Fruit fly (Drosophila melanogaster) whole organism, embryonic: ENCODE results near the gene hiro.

Source experiments
- Aef1 ChIP-seq: fragments of 200-800 bp; sonication (Bioruptor generic); IDR thresholded peaks from 3 replicates; pipeline ENCODE4 v1.3.6; 2022; ENCODE audit warnings: missing biosample characterization, missing genetic modification characterization
- B-H1 ChIP-seq: fragments of 200-800 bp; sonication (Bioruptor generic); IDR thresholded peaks from 3 replicates; pipeline ENCODE4 v1.3.6; 2022; ENCODE audit warnings: missing biosample characterization, missing genetic modification characterization
- CG10147 ChIP-seq: fragments of 200-800 bp; sonication (Bioruptor generic); optimal IDR thresholded peaks from 2 replicates; lab custom pipeline; 2019; ENCODE audit warnings: missing biosample characterization, mild to moderate bottlenecking, missing genetic modification characterization, moderate library complexity
- CG10267 ChIP-seq: fragments of 200-800 bp; sonication (Bioruptor generic); optimal IDR thresholded peaks from 2 replicates; lab custom pipeline; 2018; ENCODE audit warnings: missing biosample characterization, mild to moderate bottlenecking, missing genetic modification characterization, moderate library complexity
- CG10462 ChIP-seq: fragments of 200-800 bp; sonication (Bioruptor generic); optimal IDR thresholded peaks from 2 replicates; lab custom pipeline; 2016; ENCODE audit warnings: missing biosample characterization, missing genetic modification characterization
- CG10565 ChIP-seq: fragments of 200-800 bp; sonication (Bioruptor generic); optimal IDR thresholded peaks from 3 replicates; lab custom pipeline; 2016; ENCODE audit warnings: missing biosample characterization, mild to moderate bottlenecking, missing genetic modification characterization
- CG10654 ChIP-seq: fragments of 200-800 bp; sonication (Bioruptor generic); optimal IDR thresholded peaks from 2 replicates; lab custom pipeline; 2016; ENCODE audit warnings: missing biosample characterization, missing genetic modification characterization
- CG12155 ChIP-seq: fragments of 200-800 bp; sonication (Bioruptor generic); optimal IDR thresholded peaks from 3 replicates; lab custom pipeline; 2016; ENCODE audit warnings: missing biosample characterization, missing genetic modification characterization
- CG1233 ChIP-seq: fragments of 200-800 bp; sonication (Bioruptor generic); optimal IDR thresholded peaks from 4 replicates; lab custom pipeline; 2018; ENCODE audit warnings: missing biosample characterization, mild to moderate bottlenecking, missing genetic modification characterization
- CG17359 ChIP-seq: fragments of 200-800 bp; sonication (Bioruptor generic); optimal IDR thresholded peaks from 3 replicates; lab custom pipeline; 2018; ENCODE audit warnings: missing biosample characterization, mild to moderate bottlenecking, missing genetic modification characterization, moderate library complexity
- CG2116 ChIP-seq: fragments of 200-800 bp; sonication (Bioruptor generic); optimal IDR thresholded peaks from 3 replicates; lab custom pipeline; 2018; ENCODE audit warnings: missing biosample characterization, mild to moderate bottlenecking, missing genetic modification characterization
- CG2120 ChIP-seq: fragments of 200-800 bp; sonication (Bioruptor generic); optimal IDR thresholded peaks from 3 replicates; lab custom pipeline; 2016; ENCODE audit warnings: missing biosample characterization, missing genetic modification characterization
- CG33557 ChIP-seq: fragments of 200-800 bp; sonication (Bioruptor generic); optimal IDR thresholded peaks from 2 replicates; lab custom pipeline; 2019; ENCODE audit warnings: missing biosample characterization, mild to moderate bottlenecking, missing genetic modification characterization, moderate library complexity
- CG3407 ChIP-seq: fragments of 200-800 bp; sonication (Bioruptor generic); optimal IDR thresholded peaks from 2 replicates; lab custom pipeline; 2018; ENCODE audit warnings: missing biosample characterization, mild to moderate bottlenecking, missing genetic modification characterization
- CG4360 ChIP-seq: fragments of 200-800 bp; sonication (Bioruptor generic); IDR thresholded peaks from 2 replicates; pipeline ENCODE4 v1.3.6; 2022; ENCODE audit warnings: missing biosample characterization, missing genetic modification characterization
- CG5180 ChIP-seq: fragments of 200-800 bp; sonication (Bioruptor generic); optimal IDR thresholded peaks from 3 replicates; lab custom pipeline; 2017; ENCODE audit warnings: missing biosample characterization, missing genetic modification characterization, mild to moderate bottlenecking, moderate library complexity, missing genetic modification reagents
- CG5953 ChIP-seq: fragments of 200-800 bp; sonication (Bioruptor generic); IDR thresholded peaks from 2 replicates; pipeline ENCODE4 v1.3.6; 2022; ENCODE audit warnings: missing biosample characterization, missing genetic modification characterization
- CG6689 ChIP-seq: fragments of 200-800 bp; sonication (Bioruptor generic); IDR thresholded peaks from 2 replicates; pipeline ENCODE4 v1.3.6; 2022; ENCODE audit warnings: missing biosample characterization, missing genetic modification characterization
- CG6813 ChIP-seq: fragments of 200-800 bp; sonication (Bioruptor generic); optimal IDR thresholded peaks from 2 replicates; lab custom pipeline; 2017; ENCODE audit warnings: missing biosample characterization, missing genetic modification characterization, mild to moderate bottlenecking, moderate library complexity, missing genetic modification reagents
- CG7271 ChIP-seq: fragments of 200-800 bp; sonication (Bioruptor generic); optimal IDR thresholded peaks from 2 replicates; lab custom pipeline; 2018; ENCODE audit warnings: missing biosample characterization, mild to moderate bottlenecking, missing genetic modification characterization, moderate library complexity
- CG7786 ChIP-seq: fragments of 200-800 bp; sonication (Bioruptor generic); optimal IDR thresholded peaks from 2 replicates; lab custom pipeline; 2016; ENCODE audit warnings: missing biosample characterization, missing genetic modification characterization
- CG7963 ChIP-seq: fragments of 200-800 bp; sonication (Bioruptor generic); IDR thresholded peaks from 3 replicates; pipeline ENCODE4 v1.3.6; 2022; ENCODE audit warnings: missing biosample characterization, missing genetic modification characterization; ENCODE audit not compliant: partially characterized antibody
- CG8281 ChIP-seq: fragments of 200-800 bp; sonication (Bioruptor generic); optimal IDR thresholded peaks from 2 replicates; lab custom pipeline; 2018; ENCODE audit warnings: missing biosample characterization, mild to moderate bottlenecking, missing genetic modification characterization, moderate library complexity
- CTCF ChIP-seq: fragments of 200-800 bp; sonication (Bioruptor generic); optimal IDR thresholded peaks from 2 replicates; lab custom pipeline; 2017; ENCODE audit warnings: missing biosample characterization, mild to moderate bottlenecking, missing genetic modification characterization, moderate library complexity
- CrebB ChIP-seq: fragments of 200-800 bp; sonication (Bioruptor generic); optimal IDR thresholded peaks from 3 replicates; lab custom pipeline; 2018; ENCODE audit warnings: missing biosample characterization, mild to moderate bottlenecking, missing genetic modification characterization
- Dip3 ChIP-seq: fragments of 200-800 bp; sonication (Bioruptor generic); optimal IDR thresholded peaks from 3 replicates; lab custom pipeline; 2016; ENCODE audit warnings: missing biosample characterization, missing genetic modification characterization
- GATAe ChIP-seq: fragments of 200-800 bp; sonication (Bioruptor generic); conservative IDR thresholded peaks from 2 replicates; pipeline ENCODE4 v1.3.6; 2022; ENCODE audit warnings: missing biosample characterization, missing genetic modification characterization
- Gsc ChIP-seq: fragments of 200-800 bp; sonication (Bioruptor generic); IDR thresholded peaks from 2 replicates; pipeline ENCODE4 v1.3.6; 2022; ENCODE audit warnings: missing biosample characterization, missing genetic modification characterization
- HHEX ChIP-seq: fragments of 200-800 bp; sonication (Bioruptor generic); optimal IDR thresholded peaks from 3 replicates; lab custom pipeline; 2017; ENCODE audit warnings: missing biosample characterization, mild to moderate bottlenecking, missing genetic modification characterization, missing genetic modification reagents
- MESR4 ChIP-seq: fragments of 200-800 bp; sonication (Bioruptor generic); optimal IDR thresholded peaks from 2 replicates; lab custom pipeline; 2018; ENCODE audit warnings: missing biosample characterization, mild to moderate bottlenecking, missing genetic modification characterization, moderate library complexity
- Mes4 ChIP-seq: fragments of 200-800 bp; sonication (Bioruptor generic); optimal IDR thresholded peaks from 2 replicates; lab custom pipeline; 2016; ENCODE audit warnings: missing biosample characterization, missing genetic modification characterization
- NC2β ChIP-seq: fragments of 200-800 bp; sonication (Bioruptor generic); optimal IDR thresholded peaks from 2 replicates; lab custom pipeline; 2016; ENCODE audit warnings: missing biosample characterization, missing genetic modification characterization
- NK7.1 ChIP-seq: fragments of 200-800 bp; sonication (Bioruptor generic); optimal IDR thresholded peaks from 3 replicates; lab custom pipeline; 2016; ENCODE audit warnings: missing biosample characterization, missing genetic modification characterization
- Neu2 ChIP-seq: fragments of 200-800 bp; sonication (Bioruptor generic); optimal IDR thresholded peaks from 3 replicates; lab custom pipeline; 2016; ENCODE audit warnings: missing biosample characterization, missing genetic modification characterization, borderline replicate concordance
- Oaz ChIP-seq: fragments of 200-800 bp; sonication (Bioruptor generic); IDR thresholded peaks from 2 replicates; pipeline ENCODE4 v1.3.6; 2022; ENCODE audit warnings: missing biosample characterization, missing genetic modification characterization
- TFAM ChIP-seq: fragments of 200-800 bp; sonication (Bioruptor generic); optimal IDR thresholded peaks from 2 replicates; lab custom pipeline; 2017; ENCODE audit warnings: missing biosample characterization, missing genetic modification characterization, inconsistent platforms
- Tbp ChIP-seq: fragments of >200 bp; optimal IDR thresholded peaks from 2 replicates; lab custom pipeline; 2018; ENCODE audit warnings: missing biosample characterization, missing genetic modification characterization
- abd-A ChIP-seq: fragments of 200-800 bp; sonication (Bioruptor generic); optimal IDR thresholded peaks from 3 replicates; lab custom pipeline; 2019; ENCODE audit warnings: missing biosample characterization, mild to moderate bottlenecking, missing genetic modification characterization, moderate library complexity
- ash1 ChIP-seq: fragments of 200-800 bp; sonication (Bioruptor generic); optimal IDR thresholded peaks from 2 replicates; lab custom pipeline; 2018; ENCODE audit warnings: missing biosample characterization, mild to moderate bottlenecking, missing genetic modification characterization
- bowl ChIP-seq: fragments of 200-800 bp; sonication (Bioruptor generic); IDR thresholded peaks from 2 replicates; pipeline ENCODE4 v1.3.6; 2022; ENCODE audit warnings: missing biosample characterization, missing genetic modification characterization
- danr ChIP-seq: fragments of 200-800 bp; sonication (Bioruptor generic); IDR thresholded peaks from 2 replicates; pipeline ENCODE4 v1.3.6; 2022; ENCODE audit warnings: missing biosample characterization, missing genetic modification characterization
- dm ChIP-seq: fragments of 200-800 bp; sonication (Bioruptor generic); optimal IDR thresholded peaks from 3 replicates; lab custom pipeline; 2016; ENCODE audit warnings: missing biosample characterization, missing genetic modification characterization
- gcm2 ChIP-seq: fragments of 200-800 bp; sonication (Bioruptor generic); optimal IDR thresholded peaks from 2 replicates; lab custom pipeline; 2016; ENCODE audit warnings: missing biosample characterization, missing genetic modification characterization
- gfzf ChIP-seq: fragments of 200-800 bp; sonication (Bioruptor generic); optimal IDR thresholded peaks from 2 replicates; lab custom pipeline; 2016; ENCODE audit warnings: missing biosample characterization, mild to moderate bottlenecking, missing genetic modification characterization, moderate library complexity
- h ChIP-seq: fragments of >200 bp; optimal IDR thresholded peaks from 2 replicates; lab custom pipeline; 2017
- kay ChIP-seq: fragments of 200-800 bp; sonication (Bioruptor generic); optimal IDR thresholded peaks from 2 replicates; lab custom pipeline; 2016; ENCODE audit warnings: missing biosample characterization, missing genetic modification characterization
- pzg ChIP-seq: fragments of 200-800 bp; sonication (Bioruptor generic); optimal IDR thresholded peaks from 3 replicates; lab custom pipeline; 2018; ENCODE audit warnings: missing biosample characterization, mild to moderate bottlenecking, missing genetic modification characterization, moderate library complexity
- seq ChIP-seq: fragments of 200-800 bp; sonication (Bioruptor generic); IDR thresholded peaks from 2 replicates; pipeline ENCODE4 v1.3.6; 2022; ENCODE audit warnings: missing biosample characterization, missing genetic modification characterization
- sqz ChIP-seq: fragments of 200-800 bp; sonication (Bioruptor generic); optimal IDR thresholded peaks from 3 replicates; lab custom pipeline; 2018; ENCODE audit warnings: missing biosample characterization, mild to moderate bottlenecking, missing genetic modification characterization
- trem ChIP-seq: fragments of 200-800 bp; optimal IDR thresholded peaks from 3 replicates; lab custom pipeline; 2019; ENCODE audit warnings: missing biosample characterization, mild to moderate bottlenecking, missing genetic modification characterization, moderate library complexity
- usp ChIP-seq: fragments of >200 bp; optimal IDR thresholded peaks from 2 replicates; lab custom pipeline; 2017; ENCODE audit warnings: missing biosample characterization, missing genetic modification characterization

The hiro gene

DNA sequence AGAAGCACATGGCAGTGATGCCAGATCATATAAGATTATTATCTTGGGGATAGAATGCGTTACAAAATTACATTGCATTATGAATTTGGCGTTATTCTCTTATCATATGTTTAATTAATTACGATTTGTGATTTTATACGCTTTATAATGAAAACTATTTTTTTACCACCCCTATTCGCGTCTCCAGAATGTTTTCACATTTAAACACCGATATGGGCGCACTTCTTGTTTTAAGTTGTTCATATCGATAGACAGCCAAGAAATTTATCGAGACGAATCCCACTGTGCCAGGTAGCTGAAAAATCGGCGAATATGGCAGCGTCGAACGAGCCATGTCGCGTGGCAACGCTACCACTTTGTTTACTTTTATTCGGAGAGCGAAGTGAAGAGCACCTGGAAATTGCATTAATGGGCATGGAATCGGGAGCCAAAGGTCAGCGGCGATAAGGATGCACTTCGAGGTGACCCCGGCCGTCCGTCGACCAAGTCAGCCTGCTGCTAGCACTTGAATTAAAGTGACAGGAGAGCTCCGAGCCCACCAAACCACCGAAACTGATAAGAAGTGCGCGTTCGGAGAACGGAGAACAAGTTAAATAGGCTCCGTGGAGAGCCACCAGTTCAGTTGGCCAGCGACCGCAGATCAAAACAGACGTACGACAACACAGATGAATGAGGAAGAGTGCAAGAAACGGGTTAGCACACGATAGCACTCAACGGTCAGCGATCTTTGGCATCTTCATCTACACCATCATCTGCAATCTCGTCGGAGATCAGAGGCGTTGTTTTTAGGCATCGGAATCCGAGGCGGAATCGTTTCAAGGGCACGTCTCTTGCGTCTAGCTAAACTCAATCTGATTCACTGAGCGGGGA is 39.4 kb downstream of the hiro start, which contains the start of gene Gale (continued):
- TF ChIP-seq Mes4 (no peak), bowl (GFP tag; lab: Robert Waterston, UW) (no peak; the same call in 1 of the 2 replicates), gfzf (GFP tag; lab: Kevin White, UChicago) (peak; percentile 7), CG5180 (GFP tag; lab: Kevin White, UChicago) (no peak), NC2β (GFP tag; lab: Kevin White, UChicago) (no peak), HHEX (GFP tag; lab: Kevin White, UChicago) (no peak), dm (no peak), CG17359 (tag; lab: Kevin White, UChicago) (no peak), NK7.1 (no peak), CG3407 (GFP tag; lab: Kevin White, UChicago) (no peak), seq (GFP tag; lab: Robert Waterston, UW) (no peak), CG2116 (peak; percentile 43), ash1 (GFP tag; lab: Kevin White, UChicago) (no peak), B-H1 (GFP tag; lab: Robert Waterston, UW) (no peak; the same call in 1 of the 3 replicates), Gsc (no peak), kay (GFP tag; lab: Kevin White, UChicago) (no peak), pzg (peak; percentile 70), Dip3 (GFP tag; lab: Kevin White, UChicago) (no peak), sqz (GFP tag; lab: Kevin White, UChicago) (no peak), Tbp (no peak), CG2120 (no peak), Neu2 (GFP tag; lab: Kevin White, UChicago) (no peak), gcm2 (GFP tag; lab: Kevin White, UChicago) (no peak), CG5953 (no peak), Aef1 (no peak), CG7271 (no peak), GATAe (GFP tag; lab: Robert Waterston, UW) (peak; percentile 58), CG10565 (GFP tag; lab: Kevin White, UChicago) (no peak), CG10267 (peak; percentile 72), CG10462 (GFP tag; lab: Kevin White, UChicago) (no peak), CG8281 (no peak), CTCF (GFP tag; lab: Kevin White, UChicago) (peak; percentile 4), CG4360 (GFP tag; lab: Robert Waterston, UW) (no peak), CG33557 (GFP tag; lab: Kevin White, UChicago) (no peak), CG12155 (GFP tag; lab: Kevin White, UChicago) (no peak), CG7963 (GFP tag; lab: Robert Waterston, UW) (0 out of 3 replicates have a peak, but pooled peaks have one; percentile 12), trem (tag; lab: Kevin White, UChicago) (no peak), CG10147 (GFP tag; lab: Kevin White, UChicago) (no peak), CG6813 (GFP tag; lab: Kevin White, UChicago) (no peak), usp (GFP tag; lab: Kevin White, UChicago) (no peak), MESR4 (GFP tag; lab: Kevin White, UChicago) (peak; percentile 33), CG1233 (GFP tag; lab: Kevin White, UChicago) (no peak), CG6689 (GFP tag; lab: Robert Waterston, UW) (no peak), TFAM (GFP tag; lab: Kevin White, UChicago) (no peak), h (lab: Kevin White, UChicago) (no peak), CrebB (tag; lab: Kevin White, UChicago) (no peak), CG7786 (no peak), abd-A (tag; lab: Kevin White, UChicago) (no peak), Oaz (GFP tag; lab: Robert Waterston, UW) (no peak), danr (GFP tag; lab: Robert Waterston, UW) (no peak), CG10654 (no peak)
